Worm (Caenorhabditis elegans) whole organism, L1 larva: ENCODE results near the gene slfl-5.

ENCODE experiments used
- aly-2 ChIP-seq: fragments of 150-350 bp; optimal IDR thresholded peaks from 2 replicates; lab custom pipeline; 2014; ENCODE audit warnings: missing biosample characterization, missing genetic modification characterization
- dsc-1 ChIP-seq: sonication (generic microtip); optimal IDR thresholded peaks from 2 replicates; lab custom pipeline; 2016; ENCODE audit warnings: mild to moderate bottlenecking, missing genetic modification characterization, missing compliant biosample characterization
- mep-1 ChIP-seq: fragments of 150-350 bp; optimal IDR thresholded peaks from 2 replicates; lab custom pipeline; 2014; ENCODE audit warnings: missing biosample characterization, missing genetic modification characterization
- nhr-28 ChIP-seq: fragments of 150-350 bp; optimal IDR thresholded peaks from 2 replicates; lab custom pipeline; 2014; ENCODE audit warnings: missing biosample characterization, missing genetic modification characterization
- pag-3 ChIP-seq: sonication (generic microtip); optimal IDR thresholded peaks from 2 replicates; lab custom pipeline; 2017; ENCODE audit warnings: missing genetic modification characterization, mild to moderate bottlenecking, missing compliant biosample characterization, antibody characterized with exemption, borderline replicate concordance; ENCODE audit not compliant: insufficient read depth
- pqm-1 ChIP-seq: sonication (generic microtip); optimal IDR thresholded peaks from 3 replicates; lab custom pipeline; 2017; ENCODE audit warnings: missing biosample characterization, missing genetic modification characterization
- skn-1 ChIP-seq: fragments of 150-350 bp; optimal IDR thresholded peaks from 2 replicates; lab custom pipeline; 2014; ENCODE audit warnings: missing biosample characterization, missing genetic modification characterization
- sptf-1 ChIP-seq: fragments of 150-350 bp; optimal IDR thresholded peaks from 2 replicates; lab custom pipeline; 2014; ENCODE audit warnings: missing biosample characterization, missing genetic modification characterization
- zag-1 ChIP-seq: fragments of 150-350 bp; optimal IDR thresholded peaks from 2 replicates; lab custom pipeline; 2014; ENCODE audit warnings: missing biosample characterization, missing genetic modification characterization

ce11 chrV:12192129-12192528 lies 52.7 kb downstream of the slfl-5 start, which contains the start of gene rnp-1:
- TF ChIP-seq skn-1 (tag; lab: Kevin White, UChicago) (no peak), nhr-28 (tag; lab: Kevin White, UChicago) (no peak), pag-3 (tag; lab: Kevin White, UChicago) (no peak), mep-1 (tag; lab: Kevin White, UChicago) (no peak), dsc-1 (tag; lab: Kevin White, UChicago) (no peak), pqm-1 (tag; lab: Kevin White, UChicago) (no peak), aly-2 (no peak), zag-1 (tag; lab: Kevin White, UChicago) (no peak), sptf-1 (tag; lab: Kevin White, UChicago) (no peak)
